Worm (Caenorhabditis elegans): ENCODE data around the gene cyp-34A7.

DNA sequence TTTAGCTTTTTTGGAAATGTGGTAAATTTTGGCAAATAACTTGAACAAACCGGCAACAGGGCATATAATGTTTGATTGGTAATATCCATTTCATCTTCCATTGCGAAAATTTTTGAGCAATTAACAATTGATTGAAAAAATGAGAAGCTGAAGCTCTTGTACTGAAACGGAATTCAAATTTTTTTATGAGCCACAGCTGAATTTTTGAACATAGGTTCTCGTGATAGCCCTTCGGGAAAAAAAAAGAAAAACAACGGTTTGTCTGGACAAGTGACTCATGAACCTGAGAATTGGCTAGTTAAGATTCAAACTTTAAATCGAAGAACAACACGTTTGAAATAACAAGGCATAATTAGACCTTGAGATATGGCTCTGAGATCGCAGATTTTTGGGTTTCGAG, 32.2 kb upstream of the cyp-34A7 start, which contains the start of gene srx-62:
- TF ChIP-seq lag-1 (GFP tag; IDR thresholded peaks at IDR 0.05) (no peak), bed-2 (GFP tag; IDR thresholded peaks at IDR 0.05) (no peak), cebp-1 (GFP tag; IDR thresholded peaks at IDR 0.05) (no peak), cebp-1 (tag; optimal IDR thresholded peaks at IDR 0.05) (no peak), ama-1 (optimal IDR thresholded peaks at IDR 0.05) (no peak), ama-1 (GFP tag; optimal IDR thresholded peaks at IDR 0.05) (no peak), ceh-58 (GFP tag; IDR thresholded peaks at IDR 0.05) (no peak)

Measured in whole organism, young adult.